Fruit fly (Drosophila melanogaster) whole organism, embryonic: Measurements from ENCODE around the gene Pep.
A peak's percentile ranks its signal among the peaks of the same experiment; 100 is the strongest.

Experiments
- Blimp-1 ChIP-seq: fragments of 200-800 bp; sonication (Bioruptor generic); optimal IDR thresholded peaks from 3 replicates; lab custom pipeline; 2018; ENCODE audit warnings: missing biosample characterization, missing genetic modification characterization, mild to moderate bottlenecking, moderate library complexity, missing genetic modification reagents
- CG10209 ChIP-seq: fragments of 200-800 bp; sonication (Bioruptor generic); optimal IDR thresholded peaks from 3 replicates; lab custom pipeline; 2017; ENCODE audit warnings: missing biosample characterization, mild to moderate bottlenecking, missing genetic modification characterization, missing genetic modification reagents
- CG10267 ChIP-seq: fragments of 200-800 bp; sonication (Bioruptor generic); optimal IDR thresholded peaks from 2 replicates; lab custom pipeline; 2018; ENCODE audit warnings: missing biosample characterization, mild to moderate bottlenecking, missing genetic modification characterization, moderate library complexity
- CG10543 ChIP-seq: fragments of 200-800 bp; sonication (Bioruptor generic); optimal IDR thresholded peaks from 3 replicates; lab custom pipeline; 2017; ENCODE audit warnings: missing biosample characterization, mild to moderate bottlenecking, missing genetic modification characterization, moderate library complexity
- CG10565 ChIP-seq: fragments of 200-800 bp; sonication (Bioruptor generic); optimal IDR thresholded peaks from 3 replicates; lab custom pipeline; 2016; ENCODE audit warnings: missing biosample characterization, mild to moderate bottlenecking, missing genetic modification characterization
- CG11504 ChIP-seq: fragments of 200-800 bp; sonication (Bioruptor generic); optimal IDR thresholded peaks from 3 replicates; lab custom pipeline; 2019; ENCODE audit warnings: missing biosample characterization, mild to moderate bottlenecking, missing genetic modification characterization, moderate library complexity
- CG12299 ChIP-seq: fragments of 200-800 bp; sonication (Bioruptor generic); optimal IDR thresholded peaks from 2 replicates; lab custom pipeline; 2018; ENCODE audit warnings: missing biosample characterization, mild to moderate bottlenecking, missing genetic modification characterization
- CG15601 ChIP-seq: fragments of 200-800 bp; sonication (Bioruptor generic); optimal IDR thresholded peaks from 3 replicates; lab custom pipeline; 2019; ENCODE audit warnings: missing biosample characterization, mild to moderate bottlenecking, missing genetic modification characterization, moderate library complexity
- CG18476 ChIP-seq: fragments of 200-800 bp; sonication (Bioruptor generic); optimal IDR thresholded peaks from 2 replicates; lab custom pipeline; 2016; ENCODE audit warnings: missing biosample characterization, mild to moderate bottlenecking, missing genetic modification characterization
- CG4328 ChIP-seq: fragments of 200-800 bp; sonication (Bioruptor generic); optimal IDR thresholded peaks from 3 replicates; lab custom pipeline; 2017; ENCODE audit warnings: missing biosample characterization, missing genetic modification reagents, missing genetic modification characterization
- CG4360 ChIP-seq: fragments of 200-800 bp; sonication (Bioruptor generic); IDR thresholded peaks from 2 replicates; pipeline ENCODE4 v1.3.6; 2022; ENCODE audit warnings: missing biosample characterization, missing genetic modification characterization
- CG4707 ChIP-seq: fragments of 200-800 bp; sonication (Bioruptor generic); optimal IDR thresholded peaks from 2 replicates; lab custom pipeline; 2018; ENCODE audit warnings: missing biosample characterization, mild to moderate bottlenecking, missing genetic modification characterization, moderate library complexity
- CG7928 ChIP-seq: fragments of 200-800 bp; sonication (Bioruptor generic); optimal IDR thresholded peaks from 2 replicates; lab custom pipeline; 2017; ENCODE audit warnings: missing biosample characterization, mild to moderate bottlenecking, missing genetic modification characterization
- CG8089 ChIP-seq: fragments of 200-800 bp; sonication (Bioruptor generic); optimal IDR thresholded peaks from 3 replicates; lab custom pipeline; 2016; ENCODE audit warnings: missing biosample characterization, missing genetic modification characterization
- CG8924 ChIP-seq: fragments of 200-800 bp; optimal IDR thresholded peaks from 3 replicates; lab custom pipeline; 2019; ENCODE audit warnings: missing biosample characterization, mild to moderate bottlenecking, missing genetic modification characterization, moderate library complexity
- Dek ChIP-seq: fragments of 200-800 bp; sonication (Bioruptor generic); optimal IDR thresholded peaks from 3 replicates; lab custom pipeline; 2019; ENCODE audit warnings: missing biosample characterization, mild to moderate bottlenecking, missing genetic modification characterization, moderate library complexity
- Ets65A ChIP-seq: fragments of 200-800 bp; sonication (Bioruptor generic); peaks from one replicate; lab custom pipeline; 2016; ENCODE audit warnings: missing biosample characterization, missing genetic modification characterization
- Fer1 ChIP-seq: fragments of 200-800 bp; sonication (Bioruptor generic); optimal IDR thresholded peaks from 2 replicates; lab custom pipeline; 2017; ENCODE audit warnings: missing biosample characterization, mild to moderate bottlenecking, missing genetic modification characterization
- Gsc ChIP-seq: fragments of 200-800 bp; sonication (Bioruptor generic); IDR thresholded peaks from 2 replicates; pipeline ENCODE4 v1.3.6; 2022; ENCODE audit warnings: missing biosample characterization, missing genetic modification characterization
- HHEX ChIP-seq: fragments of 200-800 bp; sonication (Bioruptor generic); optimal IDR thresholded peaks from 3 replicates; lab custom pipeline; 2017; ENCODE audit warnings: missing biosample characterization, mild to moderate bottlenecking, missing genetic modification characterization, missing genetic modification reagents
- Hmr ChIP-seq: fragments of 200-800 bp; sonication (Bioruptor generic); optimal IDR thresholded peaks from 3 replicates; lab custom pipeline; 2017; ENCODE audit warnings: mild to moderate bottlenecking, missing biosample characterization, missing genetic modification reagents, missing genetic modification characterization
- Lhr ChIP-seq: fragments of 200-800 bp; sonication (Bioruptor generic); optimal IDR thresholded peaks from 3 replicates; lab custom pipeline; 2017; ENCODE audit warnings: mild to moderate bottlenecking, missing biosample characterization, missing genetic modification reagents, missing genetic modification characterization
- Lpt ChIP-seq: fragments of >200 bp; optimal IDR thresholded peaks from 2 replicates; lab custom pipeline; 2018; ENCODE audit warnings: missing biosample characterization, missing genetic modification characterization
- NFAT ChIP-seq: fragments of 200-800 bp; sonication (Bioruptor generic); IDR thresholded peaks from 2 replicates; pipeline ENCODE4 v1.3.6; 2022; ENCODE audit warnings: missing biosample characterization, missing genetic modification characterization
- Ptx1 ChIP-seq: fragments of 200-800 bp; sonication (Bioruptor generic); IDR thresholded peaks from 2 replicates; pipeline ENCODE4 v1.3.6; 2022; ENCODE audit warnings: missing biosample characterization, missing genetic modification characterization
- Ssrp ChIP-seq: fragments of 200-800 bp; sonication (Bioruptor generic); optimal IDR thresholded peaks from 2 replicates; lab custom pipeline; 2018; ENCODE audit warnings: missing biosample characterization, mild to moderate bottlenecking, missing genetic modification characterization, moderate library complexity
- Vsx1 ChIP-seq: fragments of 200-800 bp; sonication (Bioruptor generic); optimal IDR thresholded peaks from 2 replicates; lab custom pipeline; 2017; ENCODE audit warnings: missing biosample characterization, mild to moderate bottlenecking, missing genetic modification characterization, missing genetic modification reagents
- Xbp1 ChIP-seq: fragments of 200-800 bp; sonication (Bioruptor generic); optimal IDR thresholded peaks from 3 replicates; lab custom pipeline; 2016; ENCODE audit warnings: missing biosample characterization, mild to moderate bottlenecking, missing genetic modification characterization
- al ChIP-seq: fragments of 200-800 bp; sonication (Bioruptor generic); IDR thresholded peaks from 2 replicates; pipeline ENCODE4 v1.3.6; 2022; ENCODE audit warnings: missing biosample characterization, missing genetic modification characterization
- ase ChIP-seq: fragments of 200-800 bp; sonication (Bioruptor generic); IDR thresholded peaks from 3 replicates; pipeline ENCODE4 v1.3.6; 2022; ENCODE audit warnings: missing biosample characterization, missing genetic modification characterization
- bab2 ChIP-seq: fragments of 200-800 bp; sonication (Bioruptor generic); optimal IDR thresholded peaks from 2 replicates; lab custom pipeline; 2016; ENCODE audit warnings: missing biosample characterization, missing genetic modification characterization
- corto ChIP-seq: fragments of 200-800 bp; sonication (Bioruptor generic); optimal IDR thresholded peaks from 2 replicates; lab custom pipeline; 2016; ENCODE audit warnings: missing biosample characterization, mild to moderate bottlenecking, missing genetic modification characterization, moderate library complexity
- croc ChIP-seq: fragments of 200-800 bp; sonication (Bioruptor generic); conservative IDR thresholded peaks from 3 replicates; pipeline ENCODE4 v1.3.6; 2022; ENCODE audit warnings: missing biosample characterization, missing genetic modification characterization
- crp ChIP-seq, 2 experiments: fragments of 200-800 bp; sonication (Bioruptor generic); optimal IDR thresholded peaks; 2 replicates in 1 of 2; 3 replicates in 1 of 2; lab custom pipeline; 2017; ENCODE audit warnings: missing biosample characterization in 2 of 2, missing genetic modification characterization in 2 of 2, mild to moderate bottlenecking in 1 of 2, moderate library complexity in 1 of 2
- eve ChIP-seq, 2 experiments: fragments of >200 bp; optimal IDR thresholded peaks; 2 replicates each; lab custom pipeline; 2017; ENCODE audit warnings: missing biosample characterization in 2 of 2, missing genetic modification characterization in 2 of 2
- gcm ChIP-seq: fragments of 200-800 bp; sonication (Bioruptor generic); optimal IDR thresholded peaks from 2 replicates; lab custom pipeline; 2019; ENCODE audit warnings: missing biosample characterization, mild to moderate bottlenecking, missing genetic modification characterization, moderate library complexity
- gem ChIP-seq: fragments of 200-800 bp; sonication (Bioruptor generic); optimal IDR thresholded peaks from 2 replicates; lab custom pipeline; 2019; ENCODE audit warnings: missing biosample characterization, mild to moderate bottlenecking, missing genetic modification characterization, moderate library complexity
- gro ChIP-seq: fragments of 200-800 bp; sonication (Bioruptor generic); optimal IDR thresholded peaks from 2 replicates; lab custom pipeline; 2016; ENCODE audit warnings: missing biosample characterization, missing genetic modification characterization
- lab ChIP-seq: fragments of 200-800 bp; sonication (Bioruptor generic); optimal IDR thresholded peaks from 3 replicates; lab custom pipeline; 2017; ENCODE audit warnings: missing biosample characterization, missing genetic modification characterization, mild to moderate bottlenecking, moderate library complexity, missing genetic modification reagents
- lola ChIP-seq, 3 experiments: fragments of >200 bp in 2 of 3; fragments of 200-800 bp in 1 of 3; sonication (Bioruptor generic) in 1 of 3; optimal IDR thresholded peaks; 2 replicates each; lab custom pipeline; 2017 to 2019; ENCODE audit warnings: missing biosample characterization in 3 of 3, missing genetic modification characterization in 3 of 3, mild to moderate bottlenecking in 1 of 3, moderate library complexity in 1 of 3
- oc ChIP-seq: fragments of 200-800 bp; sonication (Bioruptor generic); optimal IDR thresholded peaks from 2 replicates; lab custom pipeline; 2018; ENCODE audit warnings: missing biosample characterization, mild to moderate bottlenecking, missing genetic modification characterization, moderate library complexity
- pita ChIP-seq: fragments of 200-800 bp; sonication (Bioruptor generic); optimal IDR thresholded peaks from 2 replicates; lab custom pipeline; 2017; ENCODE audit warnings: missing biosample characterization, mild to moderate bottlenecking, missing genetic modification characterization
- repo ChIP-seq: fragments of 200-800 bp; sonication (Bioruptor generic); optimal IDR thresholded peaks from 2 replicates; lab custom pipeline; 2016; ENCODE audit warnings: missing biosample characterization, missing genetic modification characterization
- row ChIP-seq: fragments of 200-800 bp; sonication (Bioruptor generic); IDR thresholded peaks from 3 replicates; pipeline ENCODE4 v1.3.6; 2022; ENCODE audit warnings: missing biosample characterization, missing genetic modification characterization
- tap ChIP-seq: fragments of 200-800 bp; optimal IDR thresholded peaks from 3 replicates; lab custom pipeline; 2019; ENCODE audit warnings: missing biosample characterization, mild to moderate bottlenecking, missing genetic modification characterization, moderate library complexity
- tgo ChIP-seq: fragments of 200-800 bp; sonication (Bioruptor generic); IDR thresholded peaks from 3 replicates; pipeline ENCODE4 v1.3.6; 2022; ENCODE audit warnings: missing biosample characterization, missing genetic modification characterization

Pep gene

DNA sequence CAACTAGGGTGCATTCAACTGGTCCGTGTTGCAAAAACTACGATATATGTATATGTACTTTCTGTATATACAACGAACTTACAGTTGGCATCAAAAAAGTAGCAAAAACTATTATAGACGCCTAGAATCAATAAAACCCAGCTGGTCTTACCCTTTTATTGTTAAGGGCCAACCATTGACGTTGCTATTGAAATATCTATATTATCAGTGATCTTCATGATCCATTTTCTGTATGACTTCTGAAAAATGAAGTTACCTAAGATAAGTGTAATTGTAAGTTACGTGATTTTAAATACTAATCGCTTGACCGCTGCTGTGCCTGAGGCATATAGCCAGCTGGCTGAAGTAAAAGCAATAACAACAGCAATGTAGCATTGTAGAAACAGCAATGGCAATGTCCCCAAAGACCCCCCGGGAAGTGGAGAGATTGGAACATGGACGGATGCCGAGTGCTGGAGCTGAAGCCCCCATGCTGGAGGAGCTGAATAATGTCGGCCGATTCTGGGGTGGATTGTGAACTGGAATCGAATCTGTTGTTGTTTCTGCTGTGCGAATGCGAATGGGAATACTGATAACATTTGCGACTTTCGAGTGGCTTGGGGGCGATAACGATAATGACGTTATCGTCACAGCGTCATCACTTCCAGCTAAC, 13.0 kb upstream of the Pep start (continued):
- peak in 1 of 2 experiments; percentile 45 for TF ChIP-seq eve (GFP tag; optimal IDR thresholded peaks at IDR 0.05; lab: Kevin White, UChicago)
- peak; percentile 44 for TF ChIP-seq Ssrp (tag; lab: Kevin White, UChicago)
- peak; percentile 11 for TF ChIP-seq Fer1 (GFP tag; lab: Kevin White, UChicago)
- TF ChIP-seq tgo (GFP tag; lab: Robert Waterston, UW): no peak
- TF ChIP-seq Hmr (GFP tag; lab: Kevin White, UChicago): peak; percentile 43
- peak; percentile 17 for TF ChIP-seq CG18476
- TF ChIP-seq gro (GFP tag; lab: Kevin White, UChicago): no peak
- no peak for TF ChIP-seq croc (GFP tag; lab: Robert Waterston, UW)
- TF ChIP-seq Xbp1 (GFP tag; lab: Kevin White, UChicago): peak; percentile 26
- no peak for TF ChIP-seq CG10543 (GFP tag; lab: Kevin White, UChicago)
- peak; percentile 46 for TF ChIP-seq CG8924 (tag; lab: Kevin White, UChicago)
- peak; percentile 30; the same call in 1 of the 2 replicates for TF ChIP-seq CG4360 (GFP tag; lab: Robert Waterston, UW)
- TF ChIP-seq crp (GFP tag; optimal IDR thresholded peaks at IDR 0.05; lab: Kevin White, UChicago): no peak
- no peak for TF ChIP-seq Vsx1 (GFP tag; lab: Kevin White, UChicago)
- 0 out of 2 replicates have a peak, but pooled peaks have one; percentile 18 for TF ChIP-seq Ptx1 (GFP tag; lab: Robert Waterston, UW)
- TF ChIP-seq ase (GFP tag; lab: Robert Waterston, UW): no peak
- no peak for TF ChIP-seq Gsc (GFP tag; lab: Robert Waterston, UW)
- TF ChIP-seq CG8089 (GFP tag; lab: Kevin White, UChicago): no peak
- TF ChIP-seq gcm (GFP tag; lab: Kevin White, UChicago): peak; percentile 32

DNA sequence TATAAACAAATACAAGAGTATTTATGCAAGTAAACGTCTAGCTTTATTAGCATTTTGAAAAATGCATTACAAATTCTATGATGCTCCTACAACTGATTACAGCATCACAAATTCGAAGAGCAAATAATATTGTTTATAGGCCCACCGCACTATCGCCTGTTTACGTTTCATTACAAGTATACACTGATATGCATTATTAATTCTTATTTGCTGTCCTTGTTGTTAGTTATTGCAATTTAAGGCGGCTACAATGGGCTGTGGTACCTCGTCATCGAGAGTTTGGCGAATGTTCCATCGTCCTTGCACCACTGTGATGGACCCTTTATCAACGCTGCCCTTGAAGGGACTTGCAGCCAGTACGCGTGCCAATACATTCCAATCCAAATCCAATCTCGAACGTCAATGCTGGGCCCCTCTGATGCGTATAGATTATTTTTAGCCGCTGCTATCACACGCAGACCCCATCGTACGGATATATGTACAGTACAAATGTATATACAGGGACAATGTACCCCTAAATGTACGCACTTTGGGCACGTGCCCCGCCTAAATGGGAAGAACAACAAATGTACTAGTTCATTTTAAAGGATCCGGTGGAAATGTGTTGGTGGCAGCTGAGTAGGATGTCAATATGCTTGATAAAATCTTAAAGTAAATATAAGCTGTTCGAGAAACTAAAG, 12.0 kb upstream of the Pep start:
- TF ChIP-seq Blimp-1 (GFP tag; lab: Kevin White, UChicago): peak; percentile 37
- no peak for TF ChIP-seq Lpt (GFP tag; lab: Kevin White, UChicago)
- TF ChIP-seq lab (GFP tag; lab: Kevin White, UChicago): no peak
- 0 out of 2 replicates have a peak, but pooled peaks have one; percentile 43 for TF ChIP-seq NFAT (GFP tag; lab: Robert Waterston, UW)
- TF ChIP-seq Ets65A (GFP tag; lab: Kevin White, UChicago): peak; percentile 47
- TF ChIP-seq CG11504 (tag; lab: Kevin White, UChicago): peak; percentile 3
- no peak for TF ChIP-seq CG4328 (GFP tag; lab: Kevin White, UChicago)
- TF ChIP-seq CG7928 (GFP tag; lab: Kevin White, UChicago): no peak
- TF ChIP-seq Lhr (GFP tag; lab: Kevin White, UChicago): peak; percentile 8
- TF ChIP-seq gem (tag; lab: Kevin White, UChicago): peak; percentile 17
- TF ChIP-seq pita: no peak
- no peak for TF ChIP-seq lola (GFP tag; optimal IDR thresholded peaks at IDR 0.05; lab: Kevin White, UChicago)
- peak; percentile 27 for TF ChIP-seq HHEX (GFP tag; lab: Kevin White, UChicago)
- TF ChIP-seq Xbp1 (GFP tag; lab: Kevin White, UChicago): no peak
- no peak for TF ChIP-seq repo (GFP tag; lab: Kevin White, UChicago)
- no peak for TF ChIP-seq CG10565 (GFP tag; lab: Kevin White, UChicago)
- TF ChIP-seq CG15601 (tag; lab: Kevin White, UChicago): peak; percentile 5
- peak; percentile 36 for TF ChIP-seq bab2
- TF ChIP-seq CG12299 (tag; lab: Kevin White, UChicago): peak; percentile 5
- TF ChIP-seq al: no peak
- TF ChIP-seq row (GFP tag; lab: Robert Waterston, UW): peak; percentile 31; the same call in 1 of the 3 replicates
- TF ChIP-seq CG10267: no peak
- TF ChIP-seq corto (GFP tag; lab: Kevin White, UChicago): no peak
- peak; percentile 4 for TF ChIP-seq Ssrp (tag; lab: Kevin White, UChicago)
- peak; percentile 58 for TF ChIP-seq oc (tag; lab: Kevin White, UChicago)
- no peak for TF ChIP-seq Dek
- no peak for TF ChIP-seq tap (tag; lab: Kevin White, UChicago)
- no peak for TF ChIP-seq CG10209 (GFP tag; lab: Kevin White, UChicago)
- peak; percentile 62 for TF ChIP-seq CG4707 (GFP tag; lab: Kevin White, UChicago)
